Worm (Caenorhabditis elegans) whole organism, young adult: Measurements from ENCODE around the gene F25A2.1.

Source experiments
- B0019.2 ChIP-seq: fragments of 200-800 bp; sonication (Bioruptor generic); conservative IDR thresholded peaks from 2 replicates; pipeline ENCODE4 v1.3.6; 2022; ENCODE audit warnings: missing genetic modification reagents, missing genetic modification characterization, missing compliant biosample characterization
- B0035.1 ChIP-seq: sonication (generic microtip); optimal IDR thresholded peaks from 2 replicates; lab custom pipeline; 2016; ENCODE audit warnings: missing genetic modification characterization, mild to moderate bottlenecking, missing compliant biosample characterization, missing genotype, missing genetic modification reagents
- C06A6.2 ChIP-seq: fragments of 200-800 bp; sonication (Bioruptor generic); conservative IDR thresholded peaks from 2 replicates; pipeline ENCODE4 v1.3.6; 2022; ENCODE audit warnings: missing genetic modification characterization, missing compliant biosample characterization
- F39B2.1 ChIP-seq: fragments of 200-800 bp; sonication (Bioruptor generic); IDR thresholded peaks from 2 replicates; pipeline ENCODE4 v1.3.6; 2022; ENCODE audit warnings: missing genetic modification reagents, missing genetic modification characterization, missing compliant biosample characterization
- F49E8.2 ChIP-seq: sonication (generic microtip); optimal IDR thresholded peaks from 3 replicates; lab custom pipeline; 2017; ENCODE audit warnings: missing genetic modification characterization, mild to moderate bottlenecking, missing compliant biosample characterization, antibody characterized with exemption, moderate library complexity; ENCODE audit not compliant: insufficient read depth
- K12H6.12 ChIP-seq: fragments of 200-800 bp; sonication (Bioruptor generic); optimal IDR thresholded peaks from 2 replicates; lab custom pipeline; 2018; ENCODE audit warnings: mild to moderate bottlenecking, missing genetic modification characterization, missing compliant biosample characterization
- ZK185.1 ChIP-seq: sonication (generic microtip); optimal IDR thresholded peaks from 2 replicates; lab custom pipeline; 2016; ENCODE audit warnings: mild to moderate bottlenecking, missing genetic modification characterization, missing compliant biosample characterization; ENCODE audit not compliant: poor library complexity, severe bottlenecking
- ama-1 ChIP-seq, 3 experiments: fragments of 150-350 bp in 1 of 3; sonication (generic microtip) in 2 of 3; optimal IDR thresholded peaks; 2 replicates each; lab custom pipeline; 2014 to 2018; ENCODE audit warnings: missing biosample characterization in 2 of 3, missing genetic modification characterization in 2 of 3, missing genetic modification reagents in 2 of 3
- aptf-2 ChIP-seq: fragments of 200-800 bp; sonication (Bioruptor generic); conservative IDR thresholded peaks from 2 replicates; pipeline ENCODE4 v1.3.6; 2022; ENCODE audit warnings: missing genetic modification reagents, missing genetic modification characterization, missing compliant biosample characterization
- atf-7 ChIP-seq: sonication (generic microtip); optimal IDR thresholded peaks from 2 replicates; lab custom pipeline; 2017; ENCODE audit warnings: mild to moderate bottlenecking, missing genetic modification characterization, missing compliant biosample characterization
- athp-1 ChIP-seq: sonication (generic microtip); optimal IDR thresholded peaks from 2 replicates; lab custom pipeline; 2017; ENCODE audit warnings: mild to moderate bottlenecking, missing genetic modification characterization, missing compliant biosample characterization
- attf-6 ChIP-seq: fragments of 200-800 bp; sonication (Bioruptor generic); IDR thresholded peaks from 2 replicates; pipeline ENCODE4 v1.3.6; 2022; ENCODE audit warnings: missing genetic modification reagents, missing genetic modification characterization, missing compliant biosample characterization
- ccch-3 ChIP-seq: fragments of 200-800 bp; sonication (Bioruptor generic); optimal IDR thresholded peaks from 2 replicates; lab custom pipeline; 2018; ENCODE audit warnings: mild to moderate bottlenecking, missing genetic modification characterization, missing compliant biosample characterization
- cebp-1 ChIP-seq, 2 experiments: fragments of 200-800 bp in 1 of 2; sonication (Bioruptor generic) in 1 of 2; sonication (generic microtip) in 1 of 2; IDR thresholded peaks in 1 of 2; optimal IDR thresholded peaks in 1 of 2; 2 replicates each; pipeline versions ENCODE4 v1.3.6 to Lab custom; 2017 to 2022; ENCODE audit warnings: missing compliant biosample characterization in 2 of 2, missing genetic modification characterization in 2 of 2, mild to moderate bottlenecking in 1 of 2, missing genetic modification reagents in 1 of 2, moderate library complexity in 1 of 2
- ceh-100 ChIP-seq: fragments of 200-800 bp; sonication (Bioruptor generic); IDR thresholded peaks from 2 replicates; pipeline ENCODE4 v1.3.6; 2022; ENCODE audit warnings: missing genetic modification reagents, missing genetic modification characterization, missing compliant biosample characterization
- ceh-58 ChIP-seq: fragments of 200-800 bp; sonication (Bioruptor generic); IDR thresholded peaks from 2 replicates; pipeline ENCODE4 v1.3.6; 2022; ENCODE audit warnings: missing genetic modification characterization, missing compliant biosample characterization
- die-1 ChIP-seq: sonication (generic microtip); optimal IDR thresholded peaks from 2 replicates; lab custom pipeline; 2016; ENCODE audit warnings: missing genotype, mild to moderate bottlenecking, missing genetic modification characterization, missing compliant biosample characterization
- efl-1 ChIP-seq: fragments of 150-350 bp; optimal IDR thresholded peaks from 2 replicates; lab custom pipeline; 2014; ENCODE audit warnings: missing biosample characterization, missing genetic modification reagents, missing genetic modification characterization
- egl-18 ChIP-seq: fragments of 200-800 bp; sonication (Bioruptor generic); IDR thresholded peaks from 2 replicates; pipeline ENCODE4 v1.3.6; 2022; ENCODE audit warnings: missing genetic modification reagents, missing genetic modification characterization, missing compliant biosample characterization
- egrh-3 ChIP-seq: fragments of 200-800 bp; sonication (Bioruptor generic); IDR thresholded peaks from 2 replicates; pipeline ENCODE4 v1.3.6; 2022; ENCODE audit warnings: missing genetic modification reagents, missing genetic modification characterization, missing compliant biosample characterization
- ekl-4 ChIP-seq: fragments of 200-800 bp; sonication (Bioruptor generic); IDR thresholded peaks from 2 replicates; pipeline ENCODE4 v1.3.6; 2022; ENCODE audit warnings: missing genetic modification reagents, missing genetic modification characterization, missing compliant biosample characterization
- fkh-3 ChIP-seq: sonication (generic microtip); optimal IDR thresholded peaks from 2 replicates; lab custom pipeline; 2016; ENCODE audit warnings: mild to moderate bottlenecking, missing genetic modification characterization, missing compliant biosample characterization
- him-1 ChIP-seq: sonication (generic microtip); optimal IDR thresholded peaks from 2 replicates; lab custom pipeline; 2016; ENCODE audit warnings: missing genotype, missing genetic modification reagents, missing genetic modification characterization, missing compliant biosample characterization
- hlh-12 ChIP-seq: sonication (generic microtip); optimal IDR thresholded peaks from 2 replicates; lab custom pipeline; 2016; ENCODE audit warnings: missing genetic modification characterization, missing compliant biosample characterization
- hmg-20 ChIP-seq: fragments of 200-800 bp; sonication (Bioruptor generic); IDR thresholded peaks from 2 replicates; pipeline ENCODE4 v1.3.6; 2022; ENCODE audit warnings: missing genetic modification reagents, missing genetic modification characterization, missing compliant biosample characterization
- lag-1 ChIP-seq: fragments of 200-800 bp; sonication (Bioruptor generic); IDR thresholded peaks from 2 replicates; pipeline ENCODE4 v1.3.6; 2022; ENCODE audit warnings: missing genetic modification reagents, missing genetic modification characterization, missing compliant biosample characterization
- lin-35 ChIP-seq, 3 experiments: fragments of 150-350 bp in 2 of 3; sonication (generic microtip) in 1 of 3; optimal IDR thresholded peaks; 2 replicates each; lab custom pipeline; 2014 to 2018; ENCODE audit warnings: missing biosample characterization in 3 of 3, missing genetic modification characterization in 3 of 3, missing genetic modification reagents in 3 of 3
- lin-40 ChIP-seq: sonication (generic microtip); optimal IDR thresholded peaks from 2 replicates; lab custom pipeline; 2016; ENCODE audit warnings: missing genetic modification characterization, mild to moderate bottlenecking, missing compliant biosample characterization, missing genotype, missing genetic modification reagents
- lir-1 ChIP-seq: fragments of 200-800 bp; sonication (Bioruptor generic); conservative IDR thresholded peaks from 2 replicates; pipeline ENCODE4 v1.3.6; 2022; ENCODE audit warnings: missing genetic modification reagents, missing genetic modification characterization, missing compliant biosample characterization
- lsl-1 ChIP-seq: fragments of 200-800 bp; sonication (Bioruptor generic); optimal IDR thresholded peaks from 2 replicates; lab custom pipeline; 2018; ENCODE audit warnings: mild to moderate bottlenecking, missing genetic modification characterization, moderate library complexity, missing compliant biosample characterization
- madf-6 ChIP-seq: fragments of 200-800 bp; sonication (Bioruptor generic); IDR thresholded peaks from 2 replicates; pipeline ENCODE4 v1.3.6; 2022; ENCODE audit warnings: missing genetic modification reagents, missing genetic modification characterization, missing compliant biosample characterization
- mcd-1 ChIP-seq: fragments of 200-800 bp; sonication (Bioruptor generic); IDR thresholded peaks from 2 replicates; pipeline ENCODE4 v1.3.6; 2022; ENCODE audit warnings: missing genetic modification reagents, missing genetic modification characterization, missing compliant biosample characterization
- nfya-2 ChIP-seq: fragments of 200-800 bp; sonication (Bioruptor generic); IDR thresholded peaks from 2 replicates; pipeline ENCODE4 v1.3.6; 2022; ENCODE audit warnings: missing genetic modification reagents, missing genetic modification characterization, missing compliant biosample characterization
- nhr-179 ChIP-seq: sonication (generic microtip); optimal IDR thresholded peaks from 2 replicates; lab custom pipeline; 2016; ENCODE audit warnings: mild to moderate bottlenecking, missing genetic modification characterization, missing compliant biosample characterization
- nhr-80 ChIP-seq: sonication (generic microtip); optimal IDR thresholded peaks from 2 replicates; lab custom pipeline; 2016; ENCODE audit warnings: missing genetic modification characterization, missing compliant biosample characterization
- nhr-90 ChIP-seq: sonication (generic microtip); optimal IDR thresholded peaks from 2 replicates; lab custom pipeline; 2016; ENCODE audit warnings: missing genotype, mild to moderate bottlenecking, missing genetic modification characterization, missing compliant biosample characterization
- pbrm-1 ChIP-seq: fragments of 200-800 bp; sonication (Bioruptor generic); IDR thresholded peaks from 2 replicates; pipeline ENCODE4 v1.3.6; 2022; ENCODE audit warnings: missing genetic modification reagents, missing genetic modification characterization, missing compliant biosample characterization
- snpc-1.1 ChIP-seq: sonication (generic microtip); optimal IDR thresholded peaks from 2 replicates; lab custom pipeline; 2017; ENCODE audit warnings: missing genetic modification characterization, mild to moderate bottlenecking, missing compliant biosample characterization, antibody characterized with exemption, moderate library complexity, missing genotype, missing genetic modification reagents; ENCODE audit not compliant: insufficient read depth
- somi-1 ChIP-seq: fragments of 200-800 bp; sonication (Bioruptor generic); optimal IDR thresholded peaks from 2 replicates; lab custom pipeline; 2018; ENCODE audit warnings: mild to moderate bottlenecking, missing genetic modification characterization, missing compliant biosample characterization
- sptf-2 ChIP-seq: fragments of 200-800 bp; sonication (Bioruptor generic); optimal IDR thresholded peaks from 2 replicates; lab custom pipeline; 2018; ENCODE audit warnings: mild to moderate bottlenecking, missing genetic modification characterization, missing compliant biosample characterization
- unc-62 ChIP-seq: fragments of 150-350 bp; optimal IDR thresholded peaks from 2 replicates; lab custom pipeline; 2014; ENCODE audit warnings: missing biosample characterization, missing genetic modification reagents, missing genetic modification characterization
- ztf-26 ChIP-seq: sonication (generic microtip); optimal IDR thresholded peaks from 2 replicates; lab custom pipeline; 2017; ENCODE audit warnings: missing genetic modification characterization, missing compliant biosample characterization
- ztf-28 ChIP-seq: fragments of 200-800 bp; sonication (Bioruptor generic); IDR thresholded peaks from 2 replicates; pipeline ENCODE4 v1.3.6; 2022; ENCODE audit warnings: missing genetic modification reagents, missing genetic modification characterization, missing compliant biosample characterization
- ztf-6 ChIP-seq: fragments of 200-800 bp; sonication (Bioruptor generic); IDR thresholded peaks from 2 replicates; pipeline ENCODE4 v1.3.6; 2022; ENCODE audit warnings: missing genetic modification reagents, missing genetic modification characterization, missing compliant biosample characterization

The F25A2.1 gene

ce11 chrV:1195995-1196394 is 16.6 kb downstream of the F25A2.1 start, which contains the start of the genes wrb-1 and Y50D4A.4 (continued):
- no peak for TF ChIP-seq egrh-3 (GFP tag; lab: Robert Waterston, UW)
- peak; percentile 59 for TF ChIP-seq lin-40 (tag; lab: Kevin White, UChicago)
- no peak for TF ChIP-seq C06A6.2 (GFP tag; lab: Robert Waterston, UW)
- TF ChIP-seq snpc-1.1 (tag; lab: Kevin White, UChicago) = no peak
- TF ChIP-seq nhr-179 (tag; lab: Kevin White, UChicago) = no peak
- TF ChIP-seq fkh-3 = no peak
- no peak for TF ChIP-seq nfya-2 (GFP tag; lab: Robert Waterston, UW)
- TF ChIP-seq K12H6.12 (tag; lab: Kevin White, UChicago) = no peak
- no peak for TF ChIP-seq egl-18 (GFP tag; lab: Robert Waterston, UW)
- TF ChIP-seq athp-1 = peak; percentile 4
- TF ChIP-seq ceh-100 = peak; percentile 74
- TF ChIP-seq cebp-1 (GFP tag; IDR thresholded peaks at IDR 0.05; lab: Robert Waterston, UW) = no peak
- TF ChIP-seq cebp-1 (tag; optimal IDR thresholded peaks at IDR 0.05; lab: Kevin White, UChicago) = peak; percentile 19
- no peak for TF ChIP-seq sptf-2 (GFP tag; lab: Kevin White, UChicago)
- no peak for TF ChIP-seq ztf-6
- TF ChIP-seq ceh-58 (GFP tag; lab: Robert Waterston, UW) = no peak
- no peak for TF ChIP-seq ztf-26 (tag; lab: Kevin White, UChicago)
- no peak for TF ChIP-seq hlh-12 (tag; lab: Kevin White, UChicago)
- TF ChIP-seq lag-1 = no peak
- no peak for TF ChIP-seq pbrm-1 (GFP tag; lab: Robert Waterston, UW)
- TF ChIP-seq F39B2.1 (GFP tag; lab: Robert Waterston, UW) = no peak
- TF ChIP-seq lin-35 (GFP tag; optimal IDR thresholded peaks at IDR 0.05; lab: Kevin White, UChicago) = peak in 1 of 3 experiments; percentile 83
- TF ChIP-seq lsl-1 (GFP tag; lab: Kevin White, UChicago) = peak; percentile 3
- TF ChIP-seq B0019.2 (GFP tag; lab: Robert Waterston, UW) = no peak
- TF ChIP-seq somi-1 = no peak
- no peak for TF ChIP-seq ZK185.1 (tag; lab: Kevin White, UChicago)
- TF ChIP-seq unc-62 (GFP tag; lab: Kevin White, UChicago) = no peak
- peak; percentile 57 for TF ChIP-seq mcd-1 (GFP tag; lab: Robert Waterston, UW)
- TF ChIP-seq him-1 = no peak
- TF ChIP-seq attf-6 (GFP tag; lab: Robert Waterston, UW) = no peak
- TF ChIP-seq lir-1 (GFP tag; lab: Robert Waterston, UW) = no peak
- no peak for TF ChIP-seq ccch-3 (GFP tag; lab: Kevin White, UChicago)
- peak; percentile 11 for TF ChIP-seq efl-1 (GFP tag; lab: Kevin White, UChicago)
- TF ChIP-seq ztf-28 (GFP tag; lab: Robert Waterston, UW) = no peak
- no peak for TF ChIP-seq aptf-2
- no peak for TF ChIP-seq atf-7 (tag; lab: Kevin White, UChicago)
- TF ChIP-seq ama-1 (optimal IDR thresholded peaks at IDR 0.05; lab: Kevin White, UChicago) = no peak
- TF ChIP-seq ama-1 (GFP tag; optimal IDR thresholded peaks at IDR 0.05; lab: Kevin White, UChicago) = no peak
- peak; percentile 34; the same call in 1 of the 2 replicates for TF ChIP-seq madf-6 (GFP tag; lab: Robert Waterston, UW)
- no peak for TF ChIP-seq hmg-20 (GFP tag; lab: Robert Waterston, UW)
- no peak for TF ChIP-seq nhr-80
- no peak for TF ChIP-seq die-1 (tag; lab: Kevin White, UChicago)
- no peak for TF ChIP-seq ekl-4 (GFP tag; lab: Robert Waterston, UW)
- TF ChIP-seq F49E8.2 (tag; lab: Kevin White, UChicago) = no peak
- TF ChIP-seq B0035.1 (tag; lab: Kevin White, UChicago) = no peak
- no peak for TF ChIP-seq nhr-90 (tag; lab: Kevin White, UChicago)
